Worm (Caenorhabditis elegans): ENCODE data around the gene C07H6.9.

DNA sequence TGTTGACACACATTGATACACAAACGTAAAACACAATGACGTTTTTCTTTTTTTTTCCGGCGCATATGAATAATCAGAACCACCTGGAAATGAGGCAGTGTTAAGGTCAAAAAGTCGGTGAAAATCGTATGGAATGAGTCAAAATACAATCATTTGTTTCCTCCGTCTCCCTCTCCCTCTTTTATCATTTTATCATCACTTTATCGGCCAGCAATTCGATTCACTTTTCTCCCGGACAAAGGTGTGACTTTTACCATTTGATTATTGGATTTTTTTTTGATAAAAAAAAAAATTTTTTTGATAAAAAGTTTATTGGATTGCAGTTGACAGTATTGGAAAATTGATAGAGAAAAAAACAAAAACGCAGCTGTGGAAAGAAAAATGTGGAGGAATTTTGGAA is 20.3 kb downstream of the C07H6.9 start:
- TF ChIP-seq ceh-9 (tag; optimal IDR thresholded peaks at IDR 0.05) (no peak), ama-1 (optimal IDR thresholded peaks at IDR 0.05) (no peak), pqm-1 (tag; optimal IDR thresholded peaks at IDR 0.05) (no peak), nhr-11 (tag; optimal IDR thresholded peaks at IDR 0.05) (no peak), hlh-15 (tag; optimal IDR thresholded peaks at IDR 0.05) (no peak), ceh-19 (GFP tag; optimal IDR thresholded peaks at IDR 0.05) (no peak), rnt-1 (tag; optimal IDR thresholded peaks at IDR 0.05) (no peak), hlh-6 (tag; optimal IDR thresholded peaks at IDR 0.05) (no peak), pha-4 (tag; optimal IDR thresholded peaks at IDR 0.05) (no peak), unc-55 (GFP tag; optimal IDR thresholded peaks at IDR 0.05) (no peak), ahr-1 (tag; optimal IDR thresholded peaks at IDR 0.05) (no peak), sox-4 (tag; optimal IDR thresholded peaks at IDR 0.05) (no peak), ztf-16 (tag; optimal IDR thresholded peaks at IDR 0.05) (no peak)

Data from whole organism, late embryonic.